Worm (Caenorhabditis elegans): Measurements from ENCODE around the gene chil-19.
"Not testable (repeated sequence)": the region's sequence is repeated elsewhere in the genome, so short reads cannot be mapped to it uniquely, and the experiment has no call there.

DNA sequence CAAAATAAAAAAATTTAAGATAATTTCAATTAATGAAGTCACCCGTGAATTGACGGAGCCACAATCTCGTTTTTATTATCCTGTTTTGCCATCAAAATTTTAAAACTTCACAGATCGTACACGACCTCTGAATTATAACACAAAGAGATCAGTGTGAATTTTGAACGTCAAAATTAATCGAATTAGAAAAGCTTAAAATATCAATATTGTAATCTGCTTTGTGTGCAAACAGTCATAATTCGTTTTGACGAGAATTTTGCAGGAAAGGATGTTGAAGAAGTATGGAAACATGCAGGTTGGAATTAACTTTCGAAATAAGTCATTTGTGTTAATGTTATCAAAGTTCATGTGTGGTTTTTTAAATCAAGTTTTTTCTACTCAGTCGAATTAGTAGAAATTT, 7.7 kb upstream of the chil-19 start, which contains the start of gene chil-21:
- not testable (repeated sequence) for TF ChIP-seq nhr-12 (tag; optimal IDR thresholded peaks at IDR 0.05); unc-62 (GFP tag; optimal IDR thresholded peaks at IDR 0.05); ztf-11 (tag; optimal IDR thresholded peaks at IDR 0.05); ces-1 (GFP tag; optimal IDR thresholded peaks at IDR 0.05); elt-3 (tag; optimal IDR thresholded peaks at IDR 0.05); mab-5 (tag; optimal IDR thresholded peaks at IDR 0.05); pha-4 (tag; optimal IDR thresholded peaks at IDR 0.05); unc-39 (tag; optimal IDR thresholded peaks at IDR 0.05)

All from whole organism, mixed stage, embryonic.